Fruit fly (Drosophila melanogaster) whole organism, embryonic: ENCODE measurements around the gene CG44303.

Source experiments
- CG10654 ChIP-seq: fragments of 200-800 bp; sonication (Bioruptor generic); optimal IDR thresholded peaks from 2 replicates; lab custom pipeline; 2016; ENCODE audit warnings: missing biosample characterization, missing genetic modification characterization
- CG10959 ChIP-seq: fragments of 200-800 bp; sonication (Bioruptor generic); IDR thresholded peaks from 2 replicates; pipeline ENCODE4 v1.3.6; 2022; ENCODE audit warnings: missing biosample characterization, missing genetic modification characterization
- CG11560 ChIP-seq: fragments of 200-800 bp; sonication (Bioruptor generic); IDR thresholded peaks from 3 replicates; pipeline ENCODE4 v1.3.6; 2022; ENCODE audit warnings: missing biosample characterization, missing genetic modification characterization
- CG15696 ChIP-seq: fragments of 200-800 bp; sonication (Bioruptor generic); optimal IDR thresholded peaks from 2 replicates; lab custom pipeline; 2019; ENCODE audit warnings: missing biosample characterization, mild to moderate bottlenecking, missing genetic modification characterization, moderate library complexity
- CG17802 ChIP-seq: fragments of 200-800 bp; sonication (Bioruptor generic); optimal IDR thresholded peaks from 2 replicates; lab custom pipeline; 2018; ENCODE audit warnings: missing biosample characterization, mild to moderate bottlenecking, missing genetic modification characterization, moderate library complexity
- CG2129 ChIP-seq: fragments of 200-800 bp; sonication (Bioruptor generic); IDR thresholded peaks from 2 replicates; pipeline ENCODE4 v1.3.6; 2022; ENCODE audit warnings: missing biosample characterization, missing genetic modification characterization; ENCODE audit not compliant: partially characterized antibody
- CG2202 ChIP-seq: fragments of 200-800 bp; sonication (Bioruptor generic); optimal IDR thresholded peaks from 2 replicates; lab custom pipeline; 2018; ENCODE audit warnings: missing biosample characterization, mild to moderate bottlenecking, missing genetic modification characterization
- CG3163 ChIP-seq: fragments of 200-800 bp; sonication (Bioruptor generic); optimal IDR thresholded peaks from 3 replicates; lab custom pipeline; 2016; ENCODE audit warnings: missing biosample characterization, missing genetic modification characterization
- CG3281 ChIP-seq: fragments of 200-800 bp; sonication (Bioruptor generic); optimal IDR thresholded peaks from 3 replicates; lab custom pipeline; 2017; ENCODE audit warnings: missing biosample characterization, mild to moderate bottlenecking, missing genetic modification characterization
- CG3726 ChIP-seq: fragments of 200-800 bp; sonication (Bioruptor generic); IDR thresholded peaks from 3 replicates; pipeline ENCODE4, ENCODE4 v1.3.6; 2022; ENCODE audit warnings: missing biosample characterization, missing genetic modification characterization
- CG3847 ChIP-seq: fragments of 200-800 bp; sonication (Bioruptor generic); IDR thresholded peaks from 2 replicates; pipeline ENCODE4 v1.3.6; 2022; ENCODE audit warnings: missing biosample characterization, missing genetic modification characterization
- CG4282 ChIP-seq: fragments of 200-800 bp; sonication (Bioruptor generic); optimal IDR thresholded peaks from 2 replicates; lab custom pipeline; 2016; ENCODE audit warnings: missing biosample characterization, missing genetic modification characterization
- CG4328 ChIP-seq: fragments of 200-800 bp; sonication (Bioruptor generic); optimal IDR thresholded peaks from 3 replicates; lab custom pipeline; 2017; ENCODE audit warnings: missing biosample characterization, missing genetic modification reagents, missing genetic modification characterization
- CG4424 ChIP-seq: fragments of 200-800 bp; sonication (Bioruptor generic); optimal IDR thresholded peaks from 3 replicates; lab custom pipeline; 2016; ENCODE audit warnings: missing biosample characterization, missing genetic modification characterization
- CG4820 ChIP-seq: fragments of 200-800 bp; sonication (Bioruptor generic); optimal IDR thresholded peaks from 3 replicates; lab custom pipeline; 2016; ENCODE audit warnings: missing biosample characterization, missing genetic modification characterization
- CG6272 ChIP-seq: fragments of 200-800 bp; sonication (Bioruptor generic); IDR thresholded peaks from 2 replicates; pipeline ENCODE4 v1.3.6; 2022; ENCODE audit warnings: missing biosample characterization, missing genetic modification characterization
- CG7271 ChIP-seq: fragments of 200-800 bp; sonication (Bioruptor generic); optimal IDR thresholded peaks from 2 replicates; lab custom pipeline; 2018; ENCODE audit warnings: missing biosample characterization, mild to moderate bottlenecking, missing genetic modification characterization, moderate library complexity
- CG7928 ChIP-seq: fragments of 200-800 bp; sonication (Bioruptor generic); optimal IDR thresholded peaks from 2 replicates; lab custom pipeline; 2017; ENCODE audit warnings: missing biosample characterization, mild to moderate bottlenecking, missing genetic modification characterization
- CG8359 ChIP-seq: fragments of 200-800 bp; sonication (Bioruptor generic); optimal IDR thresholded peaks from 2 replicates; lab custom pipeline; 2017; ENCODE audit warnings: missing biosample characterization, mild to moderate bottlenecking, missing genetic modification characterization, borderline replicate concordance
- CG8924 ChIP-seq: fragments of 200-800 bp; optimal IDR thresholded peaks from 3 replicates; lab custom pipeline; 2019; ENCODE audit warnings: missing biosample characterization, mild to moderate bottlenecking, missing genetic modification characterization, moderate library complexity
- Chrac-16 ChIP-seq: fragments of 200-800 bp; sonication (Bioruptor generic); optimal IDR thresholded peaks from 3 replicates; lab custom pipeline; 2016; ENCODE audit warnings: missing biosample characterization, missing genetic modification characterization
- Deaf1 ChIP-seq: fragments of 200-800 bp; optimal IDR thresholded peaks from 3 replicates; lab custom pipeline; 2019; ENCODE audit warnings: missing biosample characterization, mild to moderate bottlenecking, missing genetic modification characterization, moderate library complexity
- Dek ChIP-seq: fragments of 200-800 bp; sonication (Bioruptor generic); optimal IDR thresholded peaks from 3 replicates; lab custom pipeline; 2019; ENCODE audit warnings: missing biosample characterization, mild to moderate bottlenecking, missing genetic modification characterization, moderate library complexity
- Dip2 ChIP-seq: fragments of 200-800 bp; sonication (Bioruptor generic); IDR thresholded peaks from 2 replicates; pipeline ENCODE4 v1.3.6; 2022; ENCODE audit warnings: missing biosample characterization, missing genetic modification characterization
- Dip3 ChIP-seq: fragments of 200-800 bp; sonication (Bioruptor generic); optimal IDR thresholded peaks from 3 replicates; lab custom pipeline; 2016; ENCODE audit warnings: missing biosample characterization, missing genetic modification characterization
- Fer2 ChIP-seq: fragments of 200-800 bp; sonication (Bioruptor generic); optimal IDR thresholded peaks from 2 replicates; lab custom pipeline; 2018; ENCODE audit warnings: missing biosample characterization, mild to moderate bottlenecking, missing genetic modification characterization, moderate library complexity
- HLH4C ChIP-seq: fragments of 200-800 bp; sonication (Bioruptor generic); IDR thresholded peaks from 3 replicates; pipeline ENCODE4 v1.3.6; 2022; ENCODE audit warnings: missing biosample characterization, missing genetic modification characterization; ENCODE audit not compliant: partially characterized antibody
- Max ChIP-seq: fragments of 200-800 bp; sonication (Bioruptor generic); optimal IDR thresholded peaks from 2 replicates; lab custom pipeline; 2016; ENCODE audit warnings: missing biosample characterization, mild to moderate bottlenecking, missing genetic modification characterization
- Rx ChIP-seq: fragments of 200-800 bp; sonication (Bioruptor generic); IDR thresholded peaks from 2 replicates; pipeline ENCODE4 v1.3.6; 2022; ENCODE audit warnings: missing biosample characterization, missing genetic modification characterization
- Sry-δ ChIP-seq: fragments of 200-800 bp; sonication (Bioruptor generic); optimal IDR thresholded peaks from 2 replicates; lab custom pipeline; 2016; ENCODE audit warnings: missing biosample characterization, missing genetic modification characterization
- Stat92E ChIP-seq, 3 experiments: fragments of >200 bp in 2 of 3; fragments of 200-800 bp in 1 of 3; sonication (Bioruptor generic) in 1 of 3; optimal IDR thresholded peaks; 2 replicates each; lab custom pipeline; 2017 to 2019; ENCODE audit warnings: missing biosample characterization in 3 of 3, missing genetic modification characterization in 3 of 3, mild to moderate bottlenecking in 1 of 3, moderate library complexity in 1 of 3
- amos ChIP-seq: fragments of 200-800 bp; sonication (Bioruptor generic); IDR thresholded peaks from 2 replicates; pipeline ENCODE4 v1.3.6; 2022; ENCODE audit warnings: missing biosample characterization, missing genetic modification characterization; ENCODE audit not compliant: partially characterized antibody
- btn ChIP-seq: fragments of 200-800 bp; sonication (Bioruptor generic); optimal IDR thresholded peaks from 2 replicates; lab custom pipeline; 2016; ENCODE audit warnings: missing biosample characterization, missing genetic modification characterization
- crp ChIP-seq, 2 experiments: fragments of 200-800 bp; sonication (Bioruptor generic); optimal IDR thresholded peaks; 2 replicates in 1 of 2; 3 replicates in 1 of 2; lab custom pipeline; 2017; ENCODE audit warnings: missing biosample characterization in 2 of 2, missing genetic modification characterization in 2 of 2, mild to moderate bottlenecking in 1 of 2, moderate library complexity in 1 of 2
- cwo ChIP-seq: fragments of 200-800 bp; sonication (Bioruptor generic); optimal IDR thresholded peaks from 3 replicates; lab custom pipeline; 2017; ENCODE audit warnings: missing biosample characterization, missing genetic modification characterization, mild to moderate bottlenecking, moderate library complexity, missing genetic modification reagents
- ems ChIP-seq: fragments of 200-800 bp; sonication (Bioruptor generic); optimal IDR thresholded peaks from 3 replicates; lab custom pipeline; 2016; ENCODE audit warnings: missing biosample characterization, missing genetic modification characterization
- ftz-f1 ChIP-seq: fragments of 200-800 bp; sonication (Bioruptor generic); optimal IDR thresholded peaks from 2 replicates; lab custom pipeline; 2016; ENCODE audit warnings: missing biosample characterization, missing genetic modification characterization
- fu2 ChIP-seq: fragments of 200-800 bp; sonication (Bioruptor generic); optimal IDR thresholded peaks from 2 replicates; lab custom pipeline; 2016; ENCODE audit warnings: missing biosample characterization, missing genetic modification characterization
- hth ChIP-seq: fragments of >200 bp; optimal IDR thresholded peaks from 2 replicates; lab custom pipeline; 2017; ENCODE audit warnings: inconsistent platforms
- kni ChIP-seq: fragments of 200-800 bp; sonication (Bioruptor generic); optimal IDR thresholded peaks from 3 replicates; lab custom pipeline; 2017; ENCODE audit warnings: mild to moderate bottlenecking, missing biosample characterization, missing genetic modification reagents, missing genetic modification characterization
- nerfin-2 ChIP-seq: fragments of 200-800 bp; sonication (Bioruptor generic); IDR thresholded peaks from 2 replicates; pipeline ENCODE4 v1.3.6; 2022; ENCODE audit warnings: missing biosample characterization, missing genetic modification characterization; ENCODE audit not compliant: partially characterized antibody
- p53 ChIP-seq: fragments of 200-800 bp; sonication (Bioruptor generic); optimal IDR thresholded peaks from 2 replicates; lab custom pipeline; 2016; ENCODE audit warnings: missing biosample characterization, missing genetic modification characterization
- pan ChIP-seq, 4 experiments: fragments of >200 bp in 3 of 4; fragments of 200-800 bp in 1 of 4; sonication (Bioruptor generic) in 1 of 4; optimal IDR thresholded peaks in 3 of 4; IDR thresholded peaks in 1 of 4; 2 replicates each; pipeline versions ENCODE4 v1.3.6 to Lab custom; 2017 to 2022; ENCODE audit warnings: missing biosample characterization in 2 of 4, missing genetic modification characterization in 2 of 4, mixed read lengths in 1 of 4
- pfk ChIP-seq: fragments of 200-800 bp; sonication (Bioruptor generic); optimal IDR thresholded peaks from 2 replicates; lab custom pipeline; 2018; ENCODE audit warnings: missing biosample characterization, mild to moderate bottlenecking, missing genetic modification characterization, moderate library complexity
- repo ChIP-seq: fragments of 200-800 bp; sonication (Bioruptor generic); optimal IDR thresholded peaks from 2 replicates; lab custom pipeline; 2016; ENCODE audit warnings: missing biosample characterization, missing genetic modification characterization
- scrt ChIP-seq: fragments of 200-800 bp; sonication (Bioruptor generic); optimal IDR thresholded peaks from 2 replicates; lab custom pipeline; 2018; ENCODE audit warnings: missing biosample characterization, mild to moderate bottlenecking, missing genetic modification characterization, moderate library complexity
- sna ChIP-seq: fragments of 200-800 bp; sonication (Bioruptor generic); IDR thresholded peaks from 2 replicates; pipeline ENCODE4 v1.3.6; 2022; ENCODE audit warnings: missing biosample characterization, missing genetic modification characterization; ENCODE audit not compliant: partially characterized antibody
- stc ChIP-seq: fragments of 200-800 bp; sonication (Bioruptor generic); IDR thresholded peaks from 2 replicates; pipeline ENCODE4 v1.3.6; 2022; ENCODE audit warnings: missing biosample characterization, missing genetic modification characterization
- usp ChIP-seq: fragments of >200 bp; optimal IDR thresholded peaks from 2 replicates; lab custom pipeline; 2017; ENCODE audit warnings: missing biosample characterization, missing genetic modification characterization

CG44303 gene

DNA sequence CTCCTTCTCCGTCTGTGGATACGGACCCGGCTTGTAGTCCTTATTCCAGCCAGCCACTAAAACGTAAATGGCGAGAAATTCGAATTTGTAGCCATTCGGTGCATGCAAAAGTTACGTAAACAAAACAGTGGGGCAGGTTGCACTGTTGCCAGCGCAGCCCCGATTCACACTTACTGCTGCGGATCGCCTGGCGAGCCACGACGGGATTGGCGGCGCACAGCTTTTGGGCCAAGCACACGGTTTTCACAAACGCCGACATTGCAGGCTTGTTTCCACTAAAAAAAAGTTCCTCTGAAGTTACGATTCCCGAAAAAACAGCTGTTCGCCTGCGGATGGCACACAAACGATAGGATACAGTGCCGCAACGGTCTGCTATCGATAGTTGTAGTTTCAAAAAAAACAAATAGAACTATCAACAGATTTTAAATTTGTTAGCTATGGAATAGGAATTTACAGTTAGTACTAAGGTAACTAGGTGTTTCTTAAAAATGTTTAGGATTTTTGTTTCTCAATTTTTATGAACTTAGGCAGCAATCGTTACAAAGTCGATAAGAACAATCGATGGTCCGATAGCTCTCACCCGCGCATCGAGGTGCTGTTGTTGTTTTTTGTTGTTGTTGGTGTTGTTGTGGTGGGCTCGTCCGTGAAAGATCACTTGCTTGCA is 9.3 kb downstream of the CG44303 start, which contains the start of gene Fum1 (continued):
- TF ChIP-seq CG2129 (GFP tag; lab: Robert Waterston, UW) (peak; percentile 73), CG3163 (GFP tag; lab: Kevin White, UChicago) (no peak), Dip2 (GFP tag; lab: Robert Waterston, UW) (no peak), scrt (no peak), CG10654 (GFP tag; lab: Kevin White, UChicago) (no peak), CG3726 (GFP tag; lab: Robert Waterston, UW) (no peak), cwo (GFP tag; lab: Kevin White, UChicago) (no peak), Fer2 (tag; lab: Kevin White, UChicago) (no peak), CG8359 (GFP tag; lab: Kevin White, UChicago) (no peak), crp (GFP tag; optimal IDR thresholded peaks at IDR 0.05; lab: Kevin White, UChicago) (peak; percentile 65 to 92), HLH4C (GFP tag; lab: Robert Waterston, UW) (peak; percentile 92), CG8924 (tag; lab: Kevin White, UChicago) (peak; percentile 34), Rx (GFP tag; lab: Robert Waterston, UW) (no peak), pan (optimal IDR thresholded peaks at IDR 0.05; lab: Kevin White, UChicago) (no peak), pan (GFP tag; optimal IDR thresholded peaks at IDR 0.05 in 1 of 2, IDR thresholded peaks at IDR 0.05 in 1 of 2) (no peak), CG4424 (GFP tag; lab: Kevin White, UChicago) (peak; percentile 4), pfk (GFP tag; lab: Kevin White, UChicago) (no peak), CG3847 (GFP tag; lab: Robert Waterston, UW) (no peak), CG4328 (GFP tag; lab: Kevin White, UChicago) (no peak), CG3281 (GFP tag; lab: Kevin White, UChicago) (peak; percentile 14), CG7928 (GFP tag; lab: Kevin White, UChicago) (no peak), ems (GFP tag; lab: Kevin White, UChicago) (no peak), CG6272 (GFP tag; lab: Robert Waterston, UW) (no peak), p53 (GFP tag; lab: Kevin White, UChicago) (no peak), usp (GFP tag; lab: Kevin White, UChicago) (no peak), sna (GFP tag; lab: Robert Waterston, UW) (peak; percentile 95), amos (GFP tag; lab: Robert Waterston, UW) (peak; percentile 80), ftz-f1 (GFP tag; lab: Kevin White, UChicago) (no peak), nerfin-2 (GFP tag; lab: Robert Waterston, UW) (peak; percentile 84), Chrac-16 (GFP tag; lab: Kevin White, UChicago) (peak; percentile 13), repo (GFP tag; lab: Kevin White, UChicago) (no peak), kni (GFP tag; lab: Kevin White, UChicago) (no peak), CG7271 (tag; lab: Kevin White, UChicago) (no peak), CG4282 (GFP tag; lab: Kevin White, UChicago) (no peak), Dek (tag; lab: Kevin White, UChicago) (no peak), hth (no peak), CG2202 (tag; lab: Kevin White, UChicago) (no peak), CG11560 (tag; lab: Robert Waterston, UW) (0 out of 3 replicates have a peak, but pooled peaks have one; percentile 11), CG4820 (GFP tag; lab: Kevin White, UChicago) (no peak), fu2 (GFP tag; lab: Kevin White, UChicago) (no peak), Dip3 (GFP tag; lab: Kevin White, UChicago) (no peak), Sry-δ (GFP tag; lab: Kevin White, UChicago) (peak; percentile 96), btn (no peak), CG10959 (GFP tag; lab: Robert Waterston, UW) (no peak), Deaf1 (tag; lab: Kevin White, UChicago) (peak; percentile 8), Max (GFP tag; lab: Kevin White, UChicago) (no peak), stc (GFP tag; lab: Robert Waterston, UW) (no peak), CG15696 (tag; lab: Kevin White, UChicago) (no peak), Stat92E (GFP tag; optimal IDR thresholded peaks at IDR 0.05; lab: Kevin White, UChicago) (peak in 1 of 3 experiments; percentile 57), CG17802 (tag; lab: Kevin White, UChicago) (no peak)
